Fruit fly (Drosophila melanogaster): ENCODE measurements around the gene Ccz1.

The Ccz1 gene

dm6 chr3L:3927462-3927861 lies 28.5 kb upstream of the Ccz1 start:
- TF ChIP-seq sage (GFP tag; optimal IDR thresholded peaks at IDR 0.05) (no peak), Hr78 (GFP tag; optimal IDR thresholded peaks at IDR 0.05) (no peak), GATAd (GFP tag; optimal IDR thresholded peaks at IDR 0.05) (no peak), HLH106 (tag; optimal IDR thresholded peaks at IDR 0.05) (no peak)

dm6 chr3L:3926191-3926765 lies 27.3 kb upstream of the Ccz1 start:
- no peak for TF ChIP-seq usp (GFP tag; optimal IDR thresholded peaks at IDR 0.05)
- TF ChIP-seq br (GFP tag; optimal IDR thresholded peaks at IDR 0.05), result no peak
- peak; percentile 6 for TF ChIP-seq sage (GFP tag; optimal IDR thresholded peaks at IDR 0.05)
- no peak for TF ChIP-seq CG9705 (GFP tag; optimal IDR thresholded peaks at IDR 0.05)
- no peak for TF ChIP-seq Rel (GFP tag; optimal IDR thresholded peaks at IDR 0.05)
- peak; percentile 69 for TF ChIP-seq Rel (tag; optimal IDR thresholded peaks at IDR 0.05)
- no peak for TF ChIP-seq Sp1 (GFP tag; optimal IDR thresholded peaks at IDR 0.05)
- TF ChIP-seq psq (GFP tag; optimal IDR thresholded peaks at IDR 0.05), result peak; percentile 72

dm6 chr3L:3925487-3925886 lies 26.5 kb upstream of the Ccz1 start:
- TF ChIP-seq fru (GFP tag; optimal IDR thresholded peaks at IDR 0.05), result no peak
- no peak for TF ChIP-seq sv (GFP tag; optimal IDR thresholded peaks at IDR 0.05)
- TF ChIP-seq Rel (GFP tag; optimal IDR thresholded peaks at IDR 0.05), result no peak
- TF ChIP-seq Rel (tag; optimal IDR thresholded peaks at IDR 0.05), result peak; percentile 16
- TF ChIP-seq br (GFP tag; optimal IDR thresholded peaks at IDR 0.05), result no peak
- TF ChIP-seq N (GFP tag; optimal IDR thresholded peaks at IDR 0.05), result no peak

- TF ChIP-seq h (GFP tag; optimal IDR thresholded peaks at IDR 0.05) (peak; percentile 39), rgr (GFP tag; optimal IDR thresholded peaks at IDR 0.05) (no peak), Rel (GFP tag; optimal IDR thresholded peaks at IDR 0.05) (no peak), Rel (tag; optimal IDR thresholded peaks at IDR 0.05) (peak; percentile 93), CrebA (GFP tag; optimal IDR thresholded peaks at IDR 0.05; ENCODE audit: borderline replicate concordance) (peak; percentile 38)
Measured at dm6 chr3L:3923631-3924274, 24.8 kb upstream of the Ccz1 start.

dm6 chr3L:3912134-3912533 lies 13.2 kb upstream of the Ccz1 start:
- no peak for TF ChIP-seq Rel (GFP tag; optimal IDR thresholded peaks at IDR 0.05)
- TF ChIP-seq Rel (tag; optimal IDR thresholded peaks at IDR 0.05), result no peak
- TF ChIP-seq N (GFP tag; optimal IDR thresholded peaks at IDR 0.05), result no peak
- no peak for TF ChIP-seq Myc (optimal IDR thresholded peaks at IDR 0.05)
- no peak for TF ChIP-seq sv (GFP tag; optimal IDR thresholded peaks at IDR 0.05)
- TF ChIP-seq psq (GFP tag; optimal IDR thresholded peaks at IDR 0.05), result no peak
- no peak for TF ChIP-seq h (GFP tag; optimal IDR thresholded peaks at IDR 0.05)
- TF ChIP-seq pan (optimal IDR thresholded peaks at IDR 0.05), result no peak
- no peak for TF ChIP-seq brk (GFP tag; optimal IDR thresholded peaks at IDR 0.05)
- no peak for TF ChIP-seq dsf (GFP tag; optimal IDR thresholded peaks at IDR 0.05; ENCODE audit: borderline replicate concordance)

dm6 chr3L:3909831-3910230 lies 10.9 kb upstream of the Ccz1 start, which contains the start of gene mge:
Gene mge (minus strand): TSS chr3L:3909931.
- TF ChIP-seq lola (GFP tag; optimal IDR thresholded peaks at IDR 0.05) (no peak), fru (GFP tag; optimal IDR thresholded peaks at IDR 0.05) (no peak), ey (GFP tag; optimal IDR thresholded peaks at IDR 0.05) (no peak), dsf (GFP tag; optimal IDR thresholded peaks at IDR 0.05; ENCODE audit: borderline replicate concordance) (no peak), Abd-B (GFP tag; optimal IDR thresholded peaks at IDR 0.05) (no peak), N (GFP tag; optimal IDR thresholded peaks at IDR 0.05) (no peak), Vsx2 (GFP tag; optimal IDR thresholded peaks at IDR 0.05; ENCODE audit: partially characterized antibody) (no peak), Jra (GFP tag; optimal IDR thresholded peaks at IDR 0.05) (no peak), Dif (GFP tag; optimal IDR thresholded peaks at IDR 0.05; ENCODE audit: partially characterized antibody) (no peak), woc (GFP tag; optimal IDR thresholded peaks at IDR 0.05) (no peak), Mio (GFP tag; optimal IDR thresholded peaks at IDR 0.05) (no peak), CG9705 (GFP tag; optimal IDR thresholded peaks at IDR 0.05) (no peak)

All from whole organism, wandering third instar larva.